Fruit fly (Drosophila melanogaster) S2 (cell line): ENCODE data around the gene Pgant6.

Experiments used
- CG8478 ChIP-seq: fragments of >200 bp; optimal IDR thresholded peaks from 2 replicates; lab custom pipeline; 2018
- CTCF ChIP-seq, 2 experiments: fragments of >200 bp; optimal IDR thresholded peaks; 2 replicates each; lab custom pipeline; 2018

dm6 chr3L:2799110-2799618 lies 17.1 kb downstream of the Pgant6 start:
- TF ChIP-seq CTCF (optimal IDR thresholded peaks at IDR 0.05; lab: Kevin White, UChicago) (no peak), CG8478 (lab: Kevin White, UChicago) (no peak)
